Fruit fly (Drosophila melanogaster): Measurements from ENCODE around the gene CheA75a.

- TF ChIP-seq CG8478 (optimal IDR thresholded peaks at IDR 0.05) (no peak), CTCF (optimal IDR thresholded peaks at IDR 0.05) (no peak)
Observed at dm6 chr3L:18248815-18249214, 3.1 kb upstream of the CheA75a start.
